Worm (Caenorhabditis elegans) whole organism, young adult: ENCODE results near the gene nemt-1.
"Not testable (repeated sequence)": the region's sequence is repeated elsewhere in the genome, so short reads cannot be mapped to it uniquely, and the experiment has no call there.

ENCODE experiments used
- C17E4.6 ChIP-seq: fragments of 200-800 bp; sonication (Bioruptor generic); IDR thresholded peaks from 2 replicates; pipeline ENCODE4 v1.3.6; 2022; ENCODE audit warnings: missing genetic modification reagents, missing genetic modification characterization, missing compliant biosample characterization
- D2030.7 ChIP-seq: fragments of 200-800 bp; sonication (Bioruptor generic); IDR thresholded peaks from 2 replicates; pipeline ENCODE4 v1.3.6; 2022; ENCODE audit warnings: missing genetic modification reagents, missing genetic modification characterization, missing compliant biosample characterization
- F49E8.2 ChIP-seq: sonication (generic microtip); optimal IDR thresholded peaks from 3 replicates; lab custom pipeline; 2017; ENCODE audit warnings: missing genetic modification characterization, mild to moderate bottlenecking, missing compliant biosample characterization, antibody characterized with exemption, moderate library complexity; ENCODE audit not compliant: insufficient read depth
- F55B11.4 ChIP-seq: sonication (generic microtip); optimal IDR thresholded peaks from 2 replicates; lab custom pipeline; 2016; ENCODE audit warnings: missing compliant biosample characterization, missing genetic modification characterization, borderline replicate concordance; ENCODE audit not compliant: insufficient read depth
- F57C9.4 ChIP-seq: sonication (generic microtip); optimal IDR thresholded peaks from 2 replicates; lab custom pipeline; 2017; ENCODE audit warnings: mild to moderate bottlenecking, missing genetic modification characterization, missing compliant biosample characterization
- Y53G8AR.9 ChIP-seq: fragments of 200-800 bp; sonication (Bioruptor generic); conservative IDR thresholded peaks from 2 replicates; pipeline ENCODE4 v1.3.6; 2022; ENCODE audit warnings: missing genetic modification reagents, missing genetic modification characterization, missing compliant biosample characterization
- Y67H2A.10 ChIP-seq: fragments of 200-800 bp; sonication (Bioruptor generic); conservative IDR thresholded peaks from 2 replicates; pipeline ENCODE4 v1.3.6; 2022; ENCODE audit warnings: missing genetic modification reagents, missing genetic modification characterization, missing compliant biosample characterization
- attf-3 ChIP-seq: fragments of 200-800 bp; sonication (Bioruptor generic); conservative IDR thresholded peaks from 2 replicates; pipeline ENCODE4 v1.3.6; 2022; ENCODE audit warnings: missing genetic modification reagents, missing genetic modification characterization, missing compliant biosample characterization
- bed-1 ChIP-seq: fragments of 200-800 bp; sonication (Bioruptor generic); IDR thresholded peaks from 2 replicates; pipeline ENCODE4 v1.3.6; 2022; ENCODE audit warnings: missing genetic modification reagents, missing genetic modification characterization, missing compliant biosample characterization
- cebp-1 ChIP-seq, 2 experiments: fragments of 200-800 bp in 1 of 2; sonication (Bioruptor generic) in 1 of 2; sonication (generic microtip) in 1 of 2; IDR thresholded peaks in 1 of 2; optimal IDR thresholded peaks in 1 of 2; 2 replicates each; pipeline versions ENCODE4 v1.3.6 to Lab custom; 2017 to 2022; ENCODE audit warnings: missing compliant biosample characterization in 2 of 2, missing genetic modification characterization in 2 of 2, mild to moderate bottlenecking in 1 of 2, missing genetic modification reagents in 1 of 2, moderate library complexity in 1 of 2
- die-1 ChIP-seq: sonication (generic microtip); optimal IDR thresholded peaks from 2 replicates; lab custom pipeline; 2016; ENCODE audit warnings: missing genotype, mild to moderate bottlenecking, missing genetic modification characterization, missing compliant biosample characterization
- dox-1 ChIP-seq: fragments of 200-800 bp; sonication (Bioruptor generic); IDR thresholded peaks from 2 replicates; pipeline ENCODE4 v1.3.6; 2022; ENCODE audit warnings: missing genetic modification reagents, missing genetic modification characterization, missing compliant biosample characterization
- efl-1 ChIP-seq: fragments of 150-350 bp; optimal IDR thresholded peaks from 2 replicates; lab custom pipeline; 2014; ENCODE audit warnings: missing biosample characterization, missing genetic modification reagents, missing genetic modification characterization
- egl-18 ChIP-seq: fragments of 200-800 bp; sonication (Bioruptor generic); IDR thresholded peaks from 2 replicates; pipeline ENCODE4 v1.3.6; 2022; ENCODE audit warnings: missing genetic modification reagents, missing genetic modification characterization, missing compliant biosample characterization
- egrh-3 ChIP-seq: fragments of 200-800 bp; sonication (Bioruptor generic); IDR thresholded peaks from 2 replicates; pipeline ENCODE4 v1.3.6; 2022; ENCODE audit warnings: missing genetic modification reagents, missing genetic modification characterization, missing compliant biosample characterization
- ets-4 ChIP-seq: fragments of 200-800 bp; sonication (Bioruptor generic); optimal IDR thresholded peaks from 2 replicates; lab custom pipeline; 2018; ENCODE audit warnings: mild to moderate bottlenecking, missing genetic modification characterization, missing compliant biosample characterization
- hmg-1.2 ChIP-seq: fragments of 200-800 bp; sonication (Bioruptor generic); IDR thresholded peaks from 2 replicates; pipeline ENCODE4 v1.3.6; 2022; ENCODE audit warnings: missing genetic modification reagents, missing genetic modification characterization, missing compliant biosample characterization
- hsf-1 ChIP-seq: fragments of 200-800 bp; sonication (Bioruptor generic); IDR thresholded peaks from 2 replicates; pipeline ENCODE4 v1.3.6; 2022; ENCODE audit warnings: missing genetic modification reagents, missing genetic modification characterization, missing compliant biosample characterization
- lin-35 ChIP-seq, 3 experiments: fragments of 150-350 bp in 2 of 3; sonication (generic microtip) in 1 of 3; optimal IDR thresholded peaks; 2 replicates each; lab custom pipeline; 2014 to 2018; ENCODE audit warnings: missing biosample characterization in 3 of 3, missing genetic modification characterization in 3 of 3, missing genetic modification reagents in 3 of 3
- lin-54 ChIP-seq: fragments of 200-800 bp; sonication (Bioruptor generic); optimal IDR thresholded peaks from 2 replicates; lab custom pipeline; 2018; ENCODE audit warnings: mild to moderate bottlenecking, missing genetic modification characterization, missing compliant biosample characterization
- mes-4 ChIP-seq: sonication (generic microtip); optimal IDR thresholded peaks from 2 replicates; lab custom pipeline; 2016; ENCODE audit warnings: missing genotype, missing genetic modification characterization, missing compliant biosample characterization
- nfyb-1 ChIP-seq: fragments of 200-800 bp; sonication (Bioruptor generic); IDR thresholded peaks from 2 replicates; pipeline ENCODE4 v1.3.6; 2022; ENCODE audit warnings: missing genetic modification reagents, missing genetic modification characterization, missing compliant biosample characterization
- nhr-80 ChIP-seq: sonication (generic microtip); optimal IDR thresholded peaks from 2 replicates; lab custom pipeline; 2016; ENCODE audit warnings: missing genetic modification characterization, missing compliant biosample characterization
- rpc-1 ChIP-seq, 2 experiments: fragments of 150-350 bp in 1 of 2; sonication (generic microtip) in 1 of 2; optimal IDR thresholded peaks; 2 replicates each; lab custom pipeline; 2014 to 2018; ENCODE audit warnings: missing biosample characterization in 1 of 2, missing genetic modification characterization in 1 of 2, missing genetic modification reagents in 1 of 2, missing genotype in 1 of 2
- snpc-3.4 ChIP-seq: sonication (generic microtip); optimal IDR thresholded peaks from 2 replicates; lab custom pipeline; 2017; ENCODE audit warnings: missing genetic modification characterization, mild to moderate bottlenecking, missing compliant biosample characterization, antibody characterized with exemption, moderate library complexity, missing genotype, missing genetic modification reagents
- snpc-4 ChIP-seq, 5 experiments: fragments of 150-350 bp in 1 of 5; sonication (generic microtip) in 4 of 5; optimal IDR thresholded peaks; 2 replicates each; lab custom pipeline; 2014 to 2018; ENCODE audit warnings: missing genetic modification characterization in 5 of 5, missing biosample characterization in 3 of 5, antibody characterized with exemption in 2 of 5, mild to moderate bottlenecking in 2 of 5, missing compliant biosample characterization in 2 of 5, missing genotype in 2 of 5, moderate library complexity in 2 of 5, missing genetic modification reagents in 1 of 5
- ztf-3 ChIP-seq: fragments of 200-800 bp; sonication (Bioruptor generic); optimal IDR thresholded peaks from 2 replicates; lab custom pipeline; 2018; ENCODE audit warnings: mild to moderate bottlenecking, missing genetic modification characterization, missing compliant biosample characterization
- ztf-6 ChIP-seq: fragments of 200-800 bp; sonication (Bioruptor generic); IDR thresholded peaks from 2 replicates; pipeline ENCODE4 v1.3.6; 2022; ENCODE audit warnings: missing genetic modification reagents, missing genetic modification characterization, missing compliant biosample characterization

The nemt-1 gene

DNA sequence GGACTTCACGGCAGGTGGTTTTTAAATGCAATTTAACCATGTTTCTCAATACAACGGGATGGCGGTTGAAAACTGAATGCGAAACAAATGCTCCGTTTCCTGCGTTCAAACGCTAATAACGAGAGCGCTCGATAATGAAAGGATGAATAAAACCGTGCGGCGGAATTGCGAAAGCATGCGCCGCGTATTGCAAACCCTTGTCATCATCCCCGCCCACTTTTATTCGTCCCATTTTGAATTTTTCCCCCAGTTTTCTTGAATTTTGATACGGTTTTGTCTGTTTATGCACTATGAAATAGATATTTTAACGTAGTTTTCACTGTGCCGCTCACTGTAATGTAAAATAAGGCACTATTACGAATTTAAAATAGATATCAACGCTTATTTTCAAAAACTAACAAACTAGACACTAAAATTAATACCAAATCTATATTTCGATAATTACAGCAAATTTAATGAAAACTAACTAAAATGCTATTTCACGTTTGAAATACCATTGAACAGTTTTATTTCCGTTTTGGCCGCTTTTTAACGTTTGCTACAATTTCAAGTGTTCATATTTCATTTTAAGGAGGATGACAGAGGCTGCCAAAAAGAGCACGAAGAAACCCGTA, 3.1 kb downstream of the nemt-1 start, which contains the start of the genes F49C12.9 and rpn-7:
F49C12.9 (minus strand) TSS at position 148 of the 614 bp plus-strand sequence.
rpn-7 (plus strand) TSS at position 564 of the 614 bp plus-strand sequence.
- TF ChIP-seq nhr-80 (peak; percentile 4), ztf-3 (no peak), rpc-1 (optimal IDR thresholded peaks at IDR 0.05; lab: Kevin White, UChicago) (peak; percentile 9), rpc-1 (tag; optimal IDR thresholded peaks at IDR 0.05; lab: Kevin White, UChicago) (no peak), cebp-1 (GFP tag; IDR thresholded peaks at IDR 0.05; lab: Robert Waterston, UW) (peak; percentile 21; the same call in 1 of the 2 replicates), cebp-1 (tag; optimal IDR thresholded peaks at IDR 0.05; lab: Kevin White, UChicago) (peak; percentile 79), efl-1 (GFP tag; lab: Kevin White, UChicago) (no peak), die-1 (tag; lab: Kevin White, UChicago) (no peak), lin-54 (GFP tag; lab: Kevin White, UChicago) (peak; percentile 8), lin-35 (GFP tag; optimal IDR thresholded peaks at IDR 0.05; lab: Kevin White, UChicago) (peak in 1 of 3 experiments; percentile 29), Y67H2A.10 (no peak), dox-1 (GFP tag; lab: Robert Waterston, UW) (0 out of 2 replicates have a peak, but pooled peaks have one; percentile 30), attf-3 (GFP tag; lab: Robert Waterston, UW) (0 out of 2 replicates have a peak, but pooled peaks have one; percentile 9), mes-4 (tag; lab: Kevin White, UChicago) (no peak), snpc-3.4 (peak; percentile 10), hmg-1.2 (GFP tag; lab: Robert Waterston, UW) (peak; percentile 22; the same call in 1 of the 2 replicates), ztf-6 (no peak), D2030.7 (GFP tag; lab: Robert Waterston, UW) (peak; percentile 29; the same call in 1 of the 2 replicates), snpc-4 (GFP tag; optimal IDR thresholded peaks at IDR 0.05; lab: Kevin White, UChicago) (no peak), snpc-4 (tag; optimal IDR thresholded peaks at IDR 0.05; lab: Kevin White, UChicago) (peak in 3 of 4 experiments; percentile 1 to 45 (median 15))

DNA sequence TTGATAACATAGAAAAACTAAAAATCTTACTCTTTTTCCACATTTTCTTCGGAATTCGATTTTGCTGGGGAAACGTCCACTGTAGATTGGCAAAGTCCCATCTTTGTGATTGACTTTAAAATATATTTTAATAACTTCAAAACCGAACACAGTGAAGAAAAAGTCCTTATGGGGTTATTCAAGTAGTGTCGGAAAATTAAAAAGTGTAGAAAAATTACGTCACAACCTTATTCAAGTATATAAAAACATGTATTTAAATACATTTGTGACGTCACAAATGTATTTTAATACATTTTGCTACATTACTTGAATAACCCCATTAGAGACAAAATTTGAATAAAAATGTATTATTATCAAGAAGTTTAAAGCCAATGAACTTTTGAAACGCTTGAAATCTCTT, 6.4 kb downstream of the nemt-1 start, which contains the start of gene F49C12.7:
F49C12.7 (minus strand) TSS at position 101 of the 400 bp plus-strand sequence.
- not testable (repeated sequence) for TF ChIP-seq Y53G8AR.9, nfyb-1, C17E4.6 (GFP tag; lab: Robert Waterston, UW)

- TF ChIP-seq nhr-80 (peak; percentile 73), F49E8.2 (no peak), ets-4 (GFP tag; lab: Kevin White, UChicago) (peak; percentile 45), lin-54 (GFP tag; lab: Kevin White, UChicago) (no peak), die-1 (tag; lab: Kevin White, UChicago) (no peak), bed-1 (GFP tag; lab: Robert Waterston, UW) (no peak)
Observed at ce11 chrIV:9310935-9311566, 8.2 kb downstream of the nemt-1 start.

DNA sequence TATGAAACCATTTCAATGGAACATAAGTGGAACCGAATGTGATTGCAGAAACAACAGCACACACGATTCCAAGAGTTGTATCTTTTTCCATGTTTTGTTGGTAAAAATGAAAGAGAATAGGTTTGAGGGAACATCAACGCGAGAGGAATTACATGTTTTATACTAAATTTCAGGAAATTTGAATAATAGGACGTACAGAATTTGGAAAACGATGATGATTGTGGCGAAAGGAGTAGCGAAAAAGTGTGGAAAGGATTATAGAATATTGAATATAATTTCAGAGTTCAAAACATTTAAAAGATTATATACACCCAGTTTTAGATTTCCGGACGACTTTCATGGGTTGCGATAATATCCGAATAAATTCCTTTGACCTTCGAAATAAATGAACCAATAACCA, 10.3 kb downstream of the nemt-1 start, which contains the start of gene F49C12.6:
F49C12.6 (minus strand) TSS at position 101 of the 400 bp plus-strand sequence.
- no peak for TF ChIP-seq egrh-3
- no peak for TF ChIP-seq dox-1 (GFP tag; lab: Robert Waterston, UW)
- TF ChIP-seq lin-35 (GFP tag; optimal IDR thresholded peaks at IDR 0.05; lab: Kevin White, UChicago): no peak
- TF ChIP-seq F57C9.4 (tag; lab: Kevin White, UChicago): no peak
- TF ChIP-seq F55B11.4 (tag; lab: Kevin White, UChicago): no peak
- TF ChIP-seq egl-18 (GFP tag; lab: Robert Waterston, UW): no peak
- TF ChIP-seq hsf-1 (GFP tag; lab: Robert Waterston, UW): no peak
- no peak for TF ChIP-seq ztf-6
